Worm (Caenorhabditis elegans): ENCODE data around the gene melo-3.

DNA sequence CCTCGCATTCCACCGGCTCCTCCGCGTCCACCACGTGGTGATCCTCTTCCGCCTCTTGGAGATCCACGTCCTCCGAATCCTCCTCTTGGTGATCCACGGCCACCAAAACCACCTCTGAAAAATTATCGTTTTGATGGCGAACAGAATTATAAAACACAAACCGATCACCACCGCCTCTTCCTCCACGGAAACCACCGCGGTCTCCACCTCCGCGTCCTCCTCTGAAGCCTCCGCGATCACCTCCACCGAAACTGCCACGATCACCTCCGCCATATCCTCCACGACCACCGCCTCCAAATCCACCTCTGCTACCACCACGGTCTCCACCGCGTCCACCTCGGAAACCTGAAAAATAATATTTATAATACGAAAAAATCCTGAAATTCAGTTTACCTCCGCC is 35.1 kb downstream of the melo-3 start:
- TF ChIP-seq klf-2 (GFP tag; conservative IDR thresholded peaks at IDR 0.05) = no peak
- no peak for TF ChIP-seq cog-1 (tag; optimal IDR thresholded peaks at IDR 0.05)
- TF ChIP-seq med-1 (GFP tag; optimal IDR thresholded peaks at IDR 0.05; ENCODE audit: insufficient read depth) = no peak

Data from whole organism, midembryonic.